Worm (Caenorhabditis elegans) whole organism, L1 larva: ENCODE data around the gene nlg-1.

ENCODE experiments used
- F16B12.6 ChIP-seq: fragments of 150-350 bp; optimal IDR thresholded peaks from 2 replicates; lab custom pipeline; 2014; ENCODE audit warnings: missing biosample characterization, missing genetic modification characterization
- aha-1 ChIP-seq: fragments of 150-350 bp; optimal IDR thresholded peaks from 2 replicates; lab custom pipeline; 2014; ENCODE audit warnings: missing biosample characterization, missing genetic modification characterization
- ama-1 ChIP-seq: fragments of 150-350 bp; optimal IDR thresholded peaks from 2 replicates; lab custom pipeline; 2014
- blmp-1 ChIP-seq: fragments of 150-350 bp; optimal IDR thresholded peaks from 2 replicates; lab custom pipeline; 2014; ENCODE audit warnings: missing biosample characterization, missing genetic modification characterization
- ceh-8 ChIP-seq: fragments of 200-800 bp; sonication (Bioruptor generic); optimal IDR thresholded peaks from 2 replicates; lab custom pipeline; 2018; ENCODE audit warnings: mild to moderate bottlenecking, missing genetic modification characterization, moderate library complexity, missing compliant biosample characterization
- ceh-88 ChIP-seq: fragments of 200-800 bp; sonication (Bioruptor generic); IDR thresholded peaks from 2 replicates; pipeline ENCODE4 v1.3.6; 2022; ENCODE audit warnings: missing genetic modification characterization, missing compliant biosample characterization
- dpl-1 ChIP-seq, 3 experiments: fragments of 150-350 bp in 2 of 3; sonication (generic microtip) in 1 of 3; optimal IDR thresholded peaks; 2 replicates each; lab custom pipeline; 2014 to 2017; ENCODE audit warnings: missing biosample characterization in 3 of 3, missing genetic modification characterization in 3 of 3, missing genetic modification reagents in 3 of 3
- dsc-1 ChIP-seq: sonication (generic microtip); optimal IDR thresholded peaks from 2 replicates; lab custom pipeline; 2016; ENCODE audit warnings: mild to moderate bottlenecking, missing genetic modification characterization, missing compliant biosample characterization
- efl-1 ChIP-seq, 4 experiments: fragments of 150-350 bp; optimal IDR thresholded peaks in 3 of 4; peaks in 1 of 4; 1 replicate in 1 of 4; 2 replicates in 3 of 4; lab custom pipeline; 2014; ENCODE audit warnings: missing biosample characterization in 2 of 4, missing genetic modification characterization in 2 of 4, missing genetic modification reagents in 2 of 4
- egl-13 ChIP-seq: sonication (generic microtip); optimal IDR thresholded peaks from 2 replicates; lab custom pipeline; 2016; ENCODE audit warnings: missing genotype, missing genetic modification reagents, missing genetic modification characterization, missing compliant biosample characterization
- egl-27 ChIP-seq, 2 experiments: fragments of 150-350 bp in 1 of 2; sonication (generic microtip); optimal IDR thresholded peaks; 3 replicates each; lab custom pipeline; 2017 to 2018; ENCODE audit warnings: missing biosample characterization in 2 of 2, missing genetic modification characterization in 2 of 2, missing genetic modification reagents in 2 of 2
- elt-2 ChIP-seq: sonication (generic microtip); optimal IDR thresholded peaks from 2 replicates; lab custom pipeline; 2016; ENCODE audit warnings: missing genetic modification characterization, mild to moderate bottlenecking, inconsistent platforms, missing compliant biosample characterization, missing genetic modification reagents
- elt-3 ChIP-seq, 6 experiments: fragments of 150-350 bp in 1 of 6; sonication (generic microtip); optimal IDR thresholded peaks; 2 replicates each; lab custom pipeline; 2017 to 2018; ENCODE audit warnings: missing biosample characterization in 6 of 6, missing genetic modification characterization in 6 of 6, inconsistent platforms in 1 of 6
- ets-5 ChIP-seq: fragments of 200-800 bp; sonication (Bioruptor generic); IDR thresholded peaks from 2 replicates; pipeline ENCODE4 v1.3.6; 2022; ENCODE audit warnings: missing genetic modification characterization, missing compliant biosample characterization
- fkh-10 ChIP-seq: sonication (generic microtip); optimal IDR thresholded peaks from 2 replicates; lab custom pipeline; 2017; ENCODE audit warnings: missing biosample characterization, missing genetic modification reagents, missing genetic modification characterization
- fkh-4 ChIP-seq: sonication (generic microtip); optimal IDR thresholded peaks from 2 replicates; lab custom pipeline; 2016; ENCODE audit warnings: missing compliant biosample characterization, missing genetic modification characterization, borderline replicate concordance
- grh-1 ChIP-seq: fragments of 200-800 bp; sonication (Bioruptor generic); IDR thresholded peaks from 2 replicates; pipeline ENCODE4 v1.3.6; 2022; ENCODE audit warnings: missing genetic modification reagents, missing genetic modification characterization, missing compliant biosample characterization
- jun-1 ChIP-seq: fragments of 150-350 bp; optimal IDR thresholded peaks from 2 replicates; lab custom pipeline; 2014; ENCODE audit warnings: missing biosample characterization, missing genetic modification reagents, missing genetic modification characterization
- lin-14 ChIP-seq: fragments of 200-800 bp; sonication (Bioruptor generic); optimal IDR thresholded peaks from 2 replicates; lab custom pipeline; 2018; ENCODE audit warnings: mild to moderate bottlenecking, missing genetic modification characterization, moderate library complexity, missing compliant biosample characterization
- lin-15B ChIP-seq: fragments of 150-350 bp; sonication (generic microtip); optimal IDR thresholded peaks from 3 replicates; lab custom pipeline; 2014; ENCODE audit warnings: missing biosample characterization, missing genetic modification characterization
- lin-35 ChIP-seq, 2 experiments: fragments of 150-350 bp; optimal IDR thresholded peaks; 2 replicates each; lab custom pipeline; 2014; ENCODE audit warnings: missing biosample characterization in 2 of 2, missing genetic modification characterization in 2 of 2, missing genetic modification reagents in 2 of 2
- lin-39 ChIP-seq: fragments of 150-350 bp; optimal IDR thresholded peaks from 2 replicates; lab custom pipeline; 2014; ENCODE audit warnings: missing biosample characterization, missing genetic modification reagents, missing genetic modification characterization
- lir-3 ChIP-seq: sonication (generic microtip); optimal IDR thresholded peaks from 2 replicates; lab custom pipeline; 2016; ENCODE audit warnings: mild to moderate bottlenecking, missing genetic modification characterization, moderate library complexity, missing compliant biosample characterization; ENCODE audit not compliant: poor library complexity
- lsy-2 ChIP-seq, 2 experiments: fragments of 150-350 bp; optimal IDR thresholded peaks; 2 replicates each; lab custom pipeline; 2014; ENCODE audit warnings: missing biosample characterization in 2 of 2, missing genetic modification characterization in 2 of 2
- mef-2 ChIP-seq: fragments of 150-350 bp; optimal IDR thresholded peaks from 2 replicates; lab custom pipeline; 2014; ENCODE audit warnings: missing biosample characterization, missing genetic modification characterization
- mep-1 ChIP-seq: fragments of 150-350 bp; optimal IDR thresholded peaks from 2 replicates; lab custom pipeline; 2014; ENCODE audit warnings: missing biosample characterization, missing genetic modification characterization
- nhr-11 ChIP-seq: fragments of 150-350 bp; optimal IDR thresholded peaks from 2 replicates; lab custom pipeline; 2014; ENCODE audit warnings: missing biosample characterization, missing genetic modification characterization
- nhr-19 ChIP-seq: fragments of 200-800 bp; sonication (Bioruptor generic); conservative IDR thresholded peaks from 2 replicates; pipeline ENCODE4 v1.3.6; 2022; ENCODE audit warnings: missing genetic modification characterization, missing compliant biosample characterization
- nhr-20 ChIP-seq: sonication (generic microtip); optimal IDR thresholded peaks from 2 replicates; lab custom pipeline; 2016; ENCODE audit warnings: mild to moderate bottlenecking, missing genetic modification characterization, missing compliant biosample characterization
- nhr-237 ChIP-seq: fragments of 150-350 bp; optimal IDR thresholded peaks from 2 replicates; lab custom pipeline; 2014; ENCODE audit warnings: missing biosample characterization, missing genetic modification characterization
- nhr-28 ChIP-seq: fragments of 150-350 bp; optimal IDR thresholded peaks from 2 replicates; lab custom pipeline; 2014; ENCODE audit warnings: missing biosample characterization, missing genetic modification characterization
- nhr-71 ChIP-seq: sonication (generic microtip); optimal IDR thresholded peaks from 2 replicates; lab custom pipeline; 2016; ENCODE audit warnings: mild to moderate bottlenecking, missing genetic modification characterization, moderate library complexity, missing compliant biosample characterization
- nhr-84 ChIP-seq: sonication (generic microtip); optimal IDR thresholded peaks from 2 replicates; lab custom pipeline; 2017; ENCODE audit warnings: missing biosample characterization, missing genetic modification characterization
- nhr-85 ChIP-seq: sonication (generic microtip); peaks from one replicate; lab custom pipeline; 2016; ENCODE audit warnings: missing genetic modification characterization, inconsistent platforms, missing compliant biosample characterization
- nhr-90 ChIP-seq: sonication (generic microtip); optimal IDR thresholded peaks from 2 replicates; lab custom pipeline; 2016; ENCODE audit warnings: mild to moderate bottlenecking, missing genetic modification characterization, missing compliant biosample characterization; ENCODE audit not compliant: poor library complexity
- pag-3 ChIP-seq: sonication (generic microtip); optimal IDR thresholded peaks from 2 replicates; lab custom pipeline; 2017; ENCODE audit warnings: missing genetic modification characterization, mild to moderate bottlenecking, missing compliant biosample characterization, antibody characterized with exemption, borderline replicate concordance; ENCODE audit not compliant: insufficient read depth
- pqm-1 ChIP-seq: sonication (generic microtip); optimal IDR thresholded peaks from 3 replicates; lab custom pipeline; 2017; ENCODE audit warnings: missing biosample characterization, missing genetic modification characterization
- skn-1 ChIP-seq: fragments of 150-350 bp; optimal IDR thresholded peaks from 2 replicates; lab custom pipeline; 2014; ENCODE audit warnings: missing biosample characterization, missing genetic modification characterization
- snu-23 ChIP-seq: sonication (generic microtip); optimal IDR thresholded peaks from 2 replicates; lab custom pipeline; 2016; ENCODE audit warnings: missing genetic modification characterization, missing compliant biosample characterization
- sox-4 ChIP-seq: sonication (generic microtip); optimal IDR thresholded peaks from 2 replicates; lab custom pipeline; 2016; ENCODE audit warnings: missing genetic modification characterization, missing compliant biosample characterization
- sup-37 ChIP-seq: fragments of 200-800 bp; sonication (Bioruptor generic); optimal IDR thresholded peaks from 2 replicates; lab custom pipeline; 2018; ENCODE audit warnings: mild to moderate bottlenecking, missing genetic modification characterization, missing compliant biosample characterization
- swsn-7 ChIP-seq: sonication (generic microtip); optimal IDR thresholded peaks from 2 replicates; lab custom pipeline; 2016; ENCODE audit warnings: missing genetic modification characterization, missing compliant biosample characterization
- unc-98 ChIP-seq: fragments of 200-800 bp; sonication (Bioruptor generic); IDR thresholded peaks from 2 replicates; pipeline ENCODE4 v1.3.6; 2022; ENCODE audit warnings: missing genetic modification characterization, missing compliant biosample characterization
- vab-15 ChIP-seq: sonication (generic microtip); optimal IDR thresholded peaks from 2 replicates; lab custom pipeline; 2017; ENCODE audit warnings: missing genotype, mild to moderate bottlenecking, missing genetic modification characterization, missing compliant biosample characterization
- zag-1 ChIP-seq: fragments of 150-350 bp; optimal IDR thresholded peaks from 2 replicates; lab custom pipeline; 2014; ENCODE audit warnings: missing biosample characterization, missing genetic modification characterization
- ztf-4 ChIP-seq: fragments of 150-350 bp; optimal IDR thresholded peaks from 2 replicates; lab custom pipeline; 2014; ENCODE audit warnings: missing biosample characterization, missing genetic modification characterization

Gene nlg-1

ce11 chrX:13663641-13664633 lies 33.0 kb upstream of the nlg-1 start, which contains the start of gene C04A11.5:
TSS of gene C04A11.5 (plus strand) at chrX:13664583.
- no peak for TF ChIP-seq egl-27 (tag; optimal IDR thresholded peaks at IDR 0.05; lab: Kevin White, UChicago)
- peak; percentile 1 for TF ChIP-seq mep-1
- TF ChIP-seq unc-98 (GFP tag; lab: Robert Waterston, UW): no peak
- no peak for TF ChIP-seq fkh-10
- TF ChIP-seq lin-14 (GFP tag; lab: Kevin White, UChicago): peak; percentile 73
- peak in 1 of 2 experiments; percentile 4 for TF ChIP-seq lin-35 (GFP tag; optimal IDR thresholded peaks at IDR 0.05; lab: Kevin White, UChicago)
- no peak for TF ChIP-seq nhr-84 (tag; lab: Kevin White, UChicago)
- peak; percentile 76 for TF ChIP-seq grh-1 (GFP tag; lab: Robert Waterston, UW)
- TF ChIP-seq pag-3: peak; percentile 6
- no peak for TF ChIP-seq pqm-1 (tag; lab: Kevin White, UChicago)
- peak; percentile 35 for TF ChIP-seq snu-23 (GFP tag; lab: Kevin White, UChicago)
- TF ChIP-seq nhr-71 (tag; lab: Kevin White, UChicago): peak; percentile 36
- TF ChIP-seq ama-1 (lab: Kevin White, UChicago): no peak
- TF ChIP-seq nhr-85 (tag; lab: Kevin White, UChicago): peak; percentile 90
- TF ChIP-seq blmp-1 (tag; lab: Kevin White, UChicago): peak; percentile 9
- no peak for TF ChIP-seq vab-15 (tag; lab: Kevin White, UChicago)
- no peak for TF ChIP-seq jun-1 (tag; lab: Kevin White, UChicago)
- TF ChIP-seq elt-3 (tag; optimal IDR thresholded peaks at IDR 0.05; lab: Kevin White, UChicago): peak in 2 of 6 experiments; percentile 69 to 84
- TF ChIP-seq lsy-2 (tag; optimal IDR thresholded peaks at IDR 0.05; lab: Kevin White, UChicago): peak in 1 of 2 experiments; percentile 5
- no peak for TF ChIP-seq skn-1
- no peak; the same call in 1 of the 2 replicates for TF ChIP-seq nhr-19 (GFP tag; lab: Robert Waterston, UW)
- no peak for TF ChIP-seq ceh-88
- no peak for TF ChIP-seq sup-37 (GFP tag; lab: Kevin White, UChicago)
- TF ChIP-seq nhr-20 (tag; lab: Kevin White, UChicago): peak; percentile 70

ce11 chrX:13660206-13660605 lies 29.2 kb upstream of the nlg-1 start, which contains the start of gene C04A11.1:
TSS of gene C04A11.1 (plus strand) at chrX:13660506.
- no peak for TF ChIP-seq mef-2
- TF ChIP-seq ets-5 (GFP tag; lab: Robert Waterston, UW): no peak
- no peak for TF ChIP-seq fkh-4 (tag; lab: Kevin White, UChicago)
- no peak for TF ChIP-seq zag-1 (tag; lab: Kevin White, UChicago)
- no peak for TF ChIP-seq unc-98 (GFP tag; lab: Robert Waterston, UW)
- no peak for TF ChIP-seq jun-1 (tag; lab: Kevin White, UChicago)
- TF ChIP-seq sup-37 (GFP tag; lab: Kevin White, UChicago): no peak
- TF ChIP-seq lin-39 (tag; lab: Kevin White, UChicago): no peak
- TF ChIP-seq lin-15B: no peak
- no peak for TF ChIP-seq aha-1 (tag; lab: Kevin White, UChicago)
- no peak for TF ChIP-seq elt-2 (tag; lab: Kevin White, UChicago)
- no peak for TF ChIP-seq nhr-28 (tag; lab: Kevin White, UChicago)
- no peak for TF ChIP-seq sox-4 (tag; lab: Kevin White, UChicago)
- no peak for TF ChIP-seq swsn-7
- no peak for TF ChIP-seq F16B12.6 (tag; lab: Kevin White, UChicago)

DNA sequence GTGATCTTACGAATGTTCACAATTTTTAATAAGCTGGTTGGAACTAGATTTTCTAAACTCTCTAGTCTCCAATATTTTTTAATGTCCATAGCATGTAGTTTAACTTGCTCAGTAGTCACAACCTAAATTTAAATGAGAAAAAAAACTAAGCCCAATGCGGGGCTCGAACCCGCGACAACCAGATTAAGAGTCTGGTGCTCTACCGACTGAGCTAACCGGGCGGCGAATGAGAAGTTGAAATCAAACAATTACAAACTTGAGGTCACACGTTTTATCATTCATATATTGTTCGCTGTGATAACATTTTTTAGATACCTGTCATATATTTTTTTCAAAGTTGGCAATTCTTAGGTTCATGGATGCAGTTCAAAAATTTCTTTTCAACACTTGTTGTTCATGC lies 24.8 kb upstream of the nlg-1 start:
- TF ChIP-seq efl-1 (optimal IDR thresholded peaks at IDR 0.05; lab: Kevin White, UChicago): no peak
- peak in 1 of 2 experiments; percentile 71 for TF ChIP-seq efl-1 (GFP tag; optimal IDR thresholded peaks at IDR 0.05 in 1 of 2; lab: Kevin White, UChicago)
- TF ChIP-seq dpl-1 (GFP tag; optimal IDR thresholded peaks at IDR 0.05; lab: Kevin White, UChicago): no peak
- TF ChIP-seq dsc-1 (tag; lab: Kevin White, UChicago): peak; percentile 22
- TF ChIP-seq lin-15B: no peak
- no peak for TF ChIP-seq lir-3 (tag; lab: Kevin White, UChicago)
- TF ChIP-seq ceh-8 (GFP tag; lab: Kevin White, UChicago): no peak
- TF ChIP-seq sup-37 (GFP tag; lab: Kevin White, UChicago): no peak
- TF ChIP-seq nhr-237 (tag; lab: Kevin White, UChicago): no peak
- no peak for TF ChIP-seq nhr-11 (tag; lab: Kevin White, UChicago)
- TF ChIP-seq egl-13 (tag; lab: Kevin White, UChicago): no peak
- peak; percentile 34 for TF ChIP-seq nhr-71 (tag; lab: Kevin White, UChicago)
- TF ChIP-seq nhr-90 (tag; lab: Kevin White, UChicago): peak; percentile 26
- TF ChIP-seq ztf-4 (tag; lab: Kevin White, UChicago): no peak
- TF ChIP-seq nhr-19 (GFP tag; lab: Robert Waterston, UW): 0 out of 2 replicates have a peak, but pooled peaks have one; percentile 17
- TF ChIP-seq nhr-85 (tag; lab: Kevin White, UChicago): no peak
- no peak for TF ChIP-seq F16B12.6 (tag; lab: Kevin White, UChicago)
